Comparison of ENCODE assay signal across 6 fruit fly cellular contexts in the genomic region with DNA sequence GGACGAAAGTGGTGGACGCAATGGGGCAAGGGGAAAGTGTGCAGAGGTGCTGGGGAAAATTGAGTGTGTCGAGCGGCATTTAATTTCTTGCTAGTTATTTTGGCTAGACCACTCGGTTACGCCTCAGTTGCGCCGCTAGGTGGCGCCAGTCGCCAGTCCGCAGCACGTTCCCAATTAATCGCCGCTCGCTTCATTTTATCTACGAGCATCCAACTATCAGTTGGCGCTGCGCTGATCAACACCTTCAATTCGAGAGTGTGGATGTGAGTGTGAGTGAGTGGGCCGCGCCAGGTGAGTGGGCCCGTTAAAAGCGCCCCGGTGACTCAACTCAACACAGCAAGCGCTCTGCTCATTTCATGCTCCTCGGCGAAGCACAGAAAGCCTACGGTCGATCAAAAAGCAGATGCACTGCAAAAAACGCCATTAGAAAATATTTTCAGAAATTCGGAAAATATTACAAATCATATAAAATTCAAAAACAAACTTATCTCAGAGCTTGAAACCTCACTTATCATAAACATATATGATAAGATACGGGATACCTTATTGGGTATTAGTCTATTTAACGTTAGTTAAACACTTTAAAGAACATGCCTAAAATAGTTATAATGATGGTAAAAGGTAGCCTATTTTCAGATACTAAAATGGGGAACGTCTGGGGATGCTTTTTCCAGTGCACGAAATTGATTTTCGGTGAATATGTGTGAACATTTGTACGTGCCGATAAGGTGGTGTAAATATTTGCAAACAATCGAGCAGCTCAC.
TF ChIP-seq lines count a peak whose summit lies in the region.

No protein-coding gene starts in this region.

- peak; percentile 83 to 89 for TF ChIP-seq CTCF in S2 (optimal IDR thresholded peaks at IDR 0.05; lab: Kevin White, UChicago)
- peak; percentile 91 for TF ChIP-seq CTCF in whole organism, embryonic (GFP tag; optimal IDR thresholded peaks at IDR 0.05; lab: Kevin White, UChicago)

TF ChIP-seq in whole organism, adult, 20 proteins besides CTCF, POLR2A, EP300 and RAD21 (continues in another document):
- peak; percentile 90 for TF ChIP-seq CG12768 (GFP tag; optimal IDR thresholded peaks at IDR 0.05; lab: Kevin White, UChicago)
- peak; percentile 72 for TF ChIP-seq Crg-1 (GFP tag; optimal IDR thresholded peaks at IDR 0.05; lab: Kevin White, UChicago)
- peak; percentile 89 for TF ChIP-seq CG33017 (tag; optimal IDR thresholded peaks at IDR 0.05; lab: Kevin White, UChicago)
- peak; percentile 69 for TF ChIP-seq pad (GFP tag; optimal IDR thresholded peaks at IDR 0.05; lab: Kevin White, UChicago)
- peak; percentile 86 for TF ChIP-seq CG5204 (GFP tag; optimal IDR thresholded peaks at IDR 0.05; lab: Kevin White, UChicago)
- peak; percentile 41 for TF ChIP-seq Mnt (GFP tag; optimal IDR thresholded peaks at IDR 0.05; lab: Kevin White, UChicago)
- TF ChIP-seq cnc (optimal IDR thresholded peaks at IDR 0.05; lab: Kevin White, UChicago), result no peak
- TF ChIP-seq kay (GFP tag; lab: Kevin White, UChicago; ENCODE audit: borderline replicate concordance), result peak; percentile 59
- peak; percentile 66 for TF ChIP-seq ovo (GFP tag; optimal IDR thresholded peaks at IDR 0.05; lab: Kevin White, UChicago)
- TF ChIP-seq CG7045 (GFP tag; optimal IDR thresholded peaks at IDR 0.05; lab: Kevin White, UChicago), result peak; percentile 83
- TF ChIP-seq bab1 (GFP tag; optimal IDR thresholded peaks at IDR 0.05; lab: Kevin White, UChicago), result peak; percentile 94
- peak; percentile 80 for TF ChIP-seq CG1620 (GFP tag; optimal IDR thresholded peaks at IDR 0.05; lab: Kevin White, UChicago)
- peak; percentile 96 for TF ChIP-seq CG11617 (GFP tag; optimal IDR thresholded peaks at IDR 0.05; lab: Kevin White, UChicago)
- peak; percentile 83 for TF ChIP-seq toe (GFP tag; optimal IDR thresholded peaks at IDR 0.05; lab: Kevin White, UChicago)
- TF ChIP-seq CG7101 (tag; optimal IDR thresholded peaks at IDR 0.05; lab: Kevin White, UChicago), result peak; percentile 91
- TF ChIP-seq Clk (GFP tag; optimal IDR thresholded peaks at IDR 0.05; lab: Kevin White, UChicago), result peak; percentile 70

TF ChIP-seq in whole organism, embryonic, 481 proteins besides CTCF, POLR2A, EP300 and RAD21 (continues in another document):
- TF ChIP-seq CG1024 (GFP tag; IDR thresholded peaks at IDR 0.05; lab: Robert Waterston, UW), result no peak
- TF ChIP-seq Doc3 (GFP tag; IDR thresholded peaks at IDR 0.05; lab: Robert Waterston, UW; ENCODE audit: partially characterized antibody), result no peak
- no peak for TF ChIP-seq tna (GFP tag; IDR thresholded peaks at IDR 0.05; lab: Robert Waterston, UW; ENCODE audit: partially characterized antibody)
- TF ChIP-seq ash1 (GFP tag; optimal IDR thresholded peaks at IDR 0.05; lab: Kevin White, UChicago), result no peak
- no peak; the same call in 1 of the 2 replicates for TF ChIP-seq CG13287 (GFP tag; IDR thresholded peaks at IDR 0.05; lab: Robert Waterston, UW; ENCODE audit: partially characterized antibody)
- peak; percentile 44 for TF ChIP-seq cg (GFP tag; optimal IDR thresholded peaks at IDR 0.05; lab: Kevin White, UChicago)
- no peak for TF ChIP-seq hb (GFP tag; IDR thresholded peaks at IDR 0.05; lab: Robert Waterston, UW; ENCODE audit: partially characterized antibody)
- TF ChIP-seq Bdp1 (GFP tag; optimal IDR thresholded peaks at IDR 0.05; lab: Kevin White, UChicago), result peak; percentile 2
- TF ChIP-seq NfI (GFP tag; optimal IDR thresholded peaks at IDR 0.05; lab: Kevin White, UChicago), result peak; percentile 87
- peak; percentile 92 for TF ChIP-seq sr (GFP tag; IDR thresholded peaks at IDR 0.05; lab: Robert Waterston, UW)
- TF ChIP-seq unc-4 (GFP tag; IDR thresholded peaks at IDR 0.05; lab: Robert Waterston, UW; ENCODE audit: partially characterized antibody), result no peak
- TF ChIP-seq pnt (GFP tag; optimal IDR thresholded peaks at IDR 0.05; lab: Kevin White, UChicago), result peak; percentile 79
- TF ChIP-seq CG14050 (GFP tag; IDR thresholded peaks at IDR 0.05; lab: Robert Waterston, UW), result peak; percentile 42
- no peak for TF ChIP-seq CG33557 (GFP tag; optimal IDR thresholded peaks at IDR 0.05; lab: Kevin White, UChicago)
- 0 out of 2 replicates have a peak, but pooled peaks have one; percentile 10 for TF ChIP-seq CG10959 (GFP tag; IDR thresholded peaks at IDR 0.05; lab: Robert Waterston, UW)

TF ChIP-seq in whole organism, prepupa, 60 proteins besides CTCF, POLR2A, EP300 and RAD21 (continues in another document):
- peak; percentile 73 for TF ChIP-seq Gug (GFP tag; IDR thresholded peaks at IDR 0.05; lab: Robert Waterston, UW)
- TF ChIP-seq CG3032 (tag; optimal IDR thresholded peaks at IDR 0.05; lab: Kevin White, UChicago), result peak; percentile 56
- TF ChIP-seq cyc (GFP tag; optimal IDR thresholded peaks at IDR 0.05; lab: Kevin White, UChicago), result peak; percentile 94
- peak; percentile 81 for TF ChIP-seq CG34406 (GFP tag; optimal IDR thresholded peaks at IDR 0.05; lab: Kevin White, UChicago)
- peak; percentile 50 for TF ChIP-seq Eip93F (GFP tag; optimal IDR thresholded peaks at IDR 0.05; lab: Kevin White, UChicago)
- TF ChIP-seq CG11762 (GFP tag; optimal IDR thresholded peaks at IDR 0.05; lab: Kevin White, UChicago; ENCODE audit: insufficient read depth), result peak; percentile 78
- TF ChIP-seq spab (GFP tag; optimal IDR thresholded peaks at IDR 0.05; lab: Kevin White, UChicago), result peak; percentile 7
- TF ChIP-seq achi (GFP tag; optimal IDR thresholded peaks at IDR 0.05; lab: Kevin White, UChicago), result peak; percentile 78
- TF ChIP-seq CG6808 (GFP tag; optimal IDR thresholded peaks at IDR 0.05; lab: Kevin White, UChicago), result peak; percentile 30
- peak; percentile 49 for TF ChIP-seq Ets96B (tag; optimal IDR thresholded peaks at IDR 0.05; lab: Kevin White, UChicago)
- peak in 1 of 2 experiments; percentile 31 for TF ChIP-seq ss (GFP tag; optimal IDR thresholded peaks at IDR 0.05; lab: Kevin White, UChicago)
- TF ChIP-seq CG3919 (GFP tag; optimal IDR thresholded peaks at IDR 0.05; lab: Kevin White, UChicago), result peak; percentile 80
- TF ChIP-seq Ets21C (GFP tag; optimal IDR thresholded peaks at IDR 0.05; lab: Kevin White, UChicago), result peak; percentile 91
- TF ChIP-seq CG11294 (GFP tag; IDR thresholded peaks at IDR 0.05; lab: Robert Waterston, UW), result peak; percentile 78
- peak; percentile 86 for TF ChIP-seq eg (GFP tag; IDR thresholded peaks at IDR 0.05; lab: Robert Waterston, UW)
- TF ChIP-seq lz (GFP tag; optimal IDR thresholded peaks at IDR 0.05; lab: Kevin White, UChicago), result peak; percentile 94

TF ChIP-seq in whole organism, pupa, 21 proteins besides CTCF, POLR2A, EP300 and RAD21 (continues in another document):
- TF ChIP-seq rn (GFP tag; IDR thresholded peaks at IDR 0.05; lab: Robert Waterston, UW) (no peak), Pif1B (GFP tag; optimal IDR thresholded peaks at IDR 0.05; lab: Kevin White, UChicago) (peak; percentile 38), CG10348 (GFP tag; IDR thresholded peaks at IDR 0.05; lab: Robert Waterston, UW) (peak; percentile 35; the same call in 1 of the 2 replicates), CG12605 (GFP tag; IDR thresholded peaks at IDR 0.05; lab: Robert Waterston, UW) (peak; percentile 68), CG9948 (tag; optimal IDR thresholded peaks at IDR 0.05; lab: Kevin White, UChicago) (peak; percentile 68), CG15710 (tag; optimal IDR thresholded peaks at IDR 0.05; lab: Kevin White, UChicago) (peak; percentile 65), Ets98B (GFP tag; IDR thresholded peaks at IDR 0.05; lab: Robert Waterston, UW) (peak; percentile 74), CG8159 (tag; optimal IDR thresholded peaks at IDR 0.05; lab: Kevin White, UChicago) (peak; percentile 65), fd96Ca (GFP tag; IDR thresholded peaks at IDR 0.05; lab: Robert Waterston, UW) (no peak), CG34367 (tag; optimal IDR thresholded peaks at IDR 0.05; lab: Kevin White, UChicago) (peak; percentile 31), gl (tag; optimal IDR thresholded peaks at IDR 0.05; lab: Kevin White, UChicago) (no peak), Snoo (tag; optimal IDR thresholded peaks at IDR 0.05; lab: Kevin White, UChicago) (peak; percentile 91), EcR (GFP tag; optimal IDR thresholded peaks at IDR 0.05; lab: Kevin White, UChicago) (no peak), CG17806 (tag; optimal IDR thresholded peaks at IDR 0.05; lab: Kevin White, UChicago) (peak; percentile 64), D1 (tag; optimal IDR thresholded peaks at IDR 0.05; lab: Kevin White, UChicago) (no peak), Pif1A (GFP tag; optimal IDR thresholded peaks at IDR 0.05; lab: Kevin White, UChicago) (peak; percentile 79), CG32121 (GFP tag; IDR thresholded peaks at IDR 0.05; lab: Robert Waterston, UW) (peak; percentile 79), CG4496 (GFP tag; IDR thresholded peaks at IDR 0.05; lab: Robert Waterston, UW) (peak; percentile 71), CG8301 (tag; optimal IDR thresholded peaks at IDR 0.05; lab: Kevin White, UChicago) (peak; percentile 83)

TF ChIP-seq in whole organism, wandering third instar larva, 38 proteins besides CTCF, POLR2A, EP300 and RAD21 (continues in another document):
- peak; percentile 90 for TF ChIP-seq ey (GFP tag; optimal IDR thresholded peaks at IDR 0.05; lab: Kevin White, UChicago)
- TF ChIP-seq h (GFP tag; optimal IDR thresholded peaks at IDR 0.05; lab: Kevin White, UChicago), result peak; percentile 92
- peak; percentile 1 to 92 for TF ChIP-seq foxo (GFP tag; optimal IDR thresholded peaks at IDR 0.05; lab: Kevin White, UChicago)
- peak; percentile 89 for TF ChIP-seq OdsH (GFP tag; optimal IDR thresholded peaks at IDR 0.05; lab: Kevin White, UChicago)
- TF ChIP-seq N (GFP tag; optimal IDR thresholded peaks at IDR 0.05; lab: Kevin White, UChicago), result no peak
- peak; percentile 91 for TF ChIP-seq Sp1 (GFP tag; optimal IDR thresholded peaks at IDR 0.05; lab: Kevin White, UChicago)
- TF ChIP-seq Jra (GFP tag; optimal IDR thresholded peaks at IDR 0.05; lab: Kevin White, UChicago), result peak; percentile 70
- no peak for TF ChIP-seq Dif (GFP tag; optimal IDR thresholded peaks at IDR 0.05; lab: Kevin White, UChicago; ENCODE audit: partially characterized antibody)
- peak; percentile 77 for TF ChIP-seq brk (GFP tag; optimal IDR thresholded peaks at IDR 0.05; lab: Kevin White, UChicago)
- peak; percentile 95 for TF ChIP-seq HLH106 (tag; optimal IDR thresholded peaks at IDR 0.05; lab: Kevin White, UChicago)
- TF ChIP-seq psq (GFP tag; optimal IDR thresholded peaks at IDR 0.05; lab: Kevin White, UChicago), result peak; percentile 76
- no peak for TF ChIP-seq dl (GFP tag; optimal IDR thresholded peaks at IDR 0.05; lab: Kevin White, UChicago; ENCODE audit: insufficient read depth in 1 of 2, partially characterized antibody in 2 of 2)
- TF ChIP-seq dsf (GFP tag; optimal IDR thresholded peaks at IDR 0.05; lab: Kevin White, UChicago; ENCODE audit: borderline replicate concordance), result no peak
- peak; percentile 80 for TF ChIP-seq sv (GFP tag; optimal IDR thresholded peaks at IDR 0.05; lab: Kevin White, UChicago)
- no peak for TF ChIP-seq Myc (optimal IDR thresholded peaks at IDR 0.05; lab: Kevin White, UChicago)
- no peak for TF ChIP-seq Dfd (GFP tag; optimal IDR thresholded peaks at IDR 0.05; lab: Kevin White, UChicago)
- TF ChIP-seq usp (GFP tag; optimal IDR thresholded peaks at IDR 0.05; lab: Kevin White, UChicago), result no peak
- peak; percentile 55 for TF ChIP-seq sage (GFP tag; optimal IDR thresholded peaks at IDR 0.05; lab: Kevin White, UChicago)
- peak; percentile 72 for TF ChIP-seq CG32264 (GFP tag; optimal IDR thresholded peaks at IDR 0.05; lab: Kevin White, UChicago)
